Worm (Caenorhabditis elegans) whole organism, L2 larva: ENCODE data around the gene figl-1.

Experiments used
- C34F6.9 ChIP-seq: fragments of 150-350 bp; optimal IDR thresholded peaks from 2 replicates; lab custom pipeline; 2014; ENCODE audit warnings: missing biosample characterization, missing genetic modification characterization
- R02D3.7 ChIP-seq: fragments of 150-350 bp; optimal IDR thresholded peaks from 2 replicates; lab custom pipeline; 2014; ENCODE audit warnings: missing biosample characterization, missing genetic modification characterization
- ZK546.5 ChIP-seq: sonication (generic microtip); optimal IDR thresholded peaks from 2 replicates; lab custom pipeline; 2017; ENCODE audit warnings: missing biosample characterization, missing genetic modification characterization
- alr-1 ChIP-seq: fragments of 150-350 bp; optimal IDR thresholded peaks from 2 replicates; lab custom pipeline; 2014; ENCODE audit warnings: missing biosample characterization, missing genetic modification characterization
- aly-2 ChIP-seq: fragments of 150-350 bp; optimal IDR thresholded peaks from 2 replicates; lab custom pipeline; 2014; ENCODE audit warnings: missing biosample characterization, missing genetic modification characterization
- ama-1 ChIP-seq: fragments of 150-350 bp; optimal IDR thresholded peaks from 2 replicates; lab custom pipeline; 2018; ENCODE audit warnings: inconsistent platforms
- ceh-16 ChIP-seq: fragments of 150-350 bp; optimal IDR thresholded peaks from 2 replicates; lab custom pipeline; 2014; ENCODE audit warnings: missing biosample characterization, missing genetic modification characterization
- ceh-82 ChIP-seq: fragments of 150-350 bp; optimal IDR thresholded peaks from 2 replicates; lab custom pipeline; 2014; ENCODE audit warnings: missing biosample characterization, missing genetic modification characterization
- dmd-4 ChIP-seq: sonication (generic microtip); optimal IDR thresholded peaks from 2 replicates; lab custom pipeline; 2017; ENCODE audit warnings: missing biosample characterization, missing genetic modification characterization
- egl-27 ChIP-seq: sonication (generic microtip); optimal IDR thresholded peaks from 3 replicates; lab custom pipeline; 2017; ENCODE audit warnings: missing biosample characterization, missing genetic modification reagents, missing genetic modification characterization
- elt-1 ChIP-seq: fragments of 150-350 bp; optimal IDR thresholded peaks from 2 replicates; lab custom pipeline; 2014; ENCODE audit warnings: missing biosample characterization, missing genetic modification characterization
- fos-1 ChIP-seq: fragments of 150-350 bp; optimal IDR thresholded peaks from 2 replicates; lab custom pipeline; 2014; ENCODE audit warnings: missing biosample characterization, missing genetic modification characterization
- lin-11 ChIP-seq: fragments of 150-350 bp; sonication (generic microtip); optimal IDR thresholded peaks from 2 replicates; lab custom pipeline; 2014; ENCODE audit warnings: missing biosample characterization, missing genetic modification characterization, inconsistent platforms, mixed read lengths
- lsy-2 ChIP-seq, 2 experiments: fragments of 150-350 bp in 1 of 2; sonication (generic microtip) in 1 of 2; optimal IDR thresholded peaks; 2 replicates each; lab custom pipeline; 2014 to 2017; ENCODE audit warnings: missing biosample characterization in 2 of 2, missing genetic modification characterization in 2 of 2
- mab-5 ChIP-seq: fragments of 150-350 bp; optimal IDR thresholded peaks from 2 replicates; lab custom pipeline; 2014; ENCODE audit warnings: missing biosample characterization, missing genetic modification characterization
- nhr-10 ChIP-seq: sonication (generic microtip); optimal IDR thresholded peaks from 2 replicates; lab custom pipeline; 2017; ENCODE audit warnings: missing biosample characterization, missing genetic modification characterization
- nhr-11 ChIP-seq: fragments of 150-350 bp; optimal IDR thresholded peaks from 2 replicates; lab custom pipeline; 2014; ENCODE audit warnings: missing biosample characterization, missing genetic modification characterization
- nhr-12 ChIP-seq: fragments of 150-350 bp; optimal IDR thresholded peaks from 2 replicates; lab custom pipeline; 2014; ENCODE audit warnings: missing biosample characterization, missing genetic modification characterization
- nhr-129 ChIP-seq: fragments of 150-350 bp; optimal IDR thresholded peaks from 2 replicates; lab custom pipeline; 2014; ENCODE audit warnings: missing biosample characterization, missing genetic modification characterization
- nhr-21 ChIP-seq: fragments of 150-350 bp; optimal IDR thresholded peaks from 2 replicates; lab custom pipeline; 2014; ENCODE audit warnings: missing biosample characterization, missing genetic modification characterization
- nhr-23 ChIP-seq: fragments of 150-350 bp; optimal IDR thresholded peaks from 2 replicates; lab custom pipeline; 2014; ENCODE audit warnings: missing biosample characterization, missing genetic modification reagents, missing genetic modification characterization
- nhr-25 ChIP-seq: fragments of 150-350 bp; sonication (generic microtip); optimal IDR thresholded peaks from 3 replicates; lab custom pipeline; 2014; ENCODE audit warnings: missing biosample characterization, missing genetic modification characterization
- nhr-6 ChIP-seq: fragments of 150-350 bp; optimal IDR thresholded peaks from 2 replicates; lab custom pipeline; 2014; ENCODE audit warnings: missing biosample characterization, missing genetic modification characterization
- peb-1 ChIP-seq: fragments of 150-350 bp; optimal IDR thresholded peaks from 2 replicates; lab custom pipeline; 2014; ENCODE audit warnings: missing biosample characterization, missing genetic modification characterization
- sem-4 ChIP-seq: fragments of 150-350 bp; optimal IDR thresholded peaks from 2 replicates; lab custom pipeline; 2014; ENCODE audit warnings: missing biosample characterization, missing genetic modification reagents, missing genetic modification characterization
- skn-1 ChIP-seq: sonication (generic microtip); optimal IDR thresholded peaks from 2 replicates; lab custom pipeline; 2017; ENCODE audit warnings: missing biosample characterization, missing genetic modification characterization
- sma-3 ChIP-seq: sonication (generic microtip); optimal IDR thresholded peaks from 2 replicates; lab custom pipeline; 2016; ENCODE audit warnings: missing genetic modification reagents, missing genetic modification characterization, missing compliant biosample characterization
- sma-9 ChIP-seq, 2 experiments: fragments of 150-350 bp in 1 of 2; sonication (generic microtip) in 1 of 2; optimal IDR thresholded peaks; 2 replicates each; lab custom pipeline; 2014 to 2016; ENCODE audit warnings: missing genetic modification characterization in 2 of 2, mild to moderate bottlenecking in 1 of 2, missing biosample characterization in 1 of 2, missing compliant biosample characterization in 1 of 2, missing genetic modification reagents in 1 of 2, moderate library complexity in 1 of 2
- snpc-4 ChIP-seq: fragments of 150-350 bp; optimal IDR thresholded peaks from 2 replicates; lab custom pipeline; 2014; ENCODE audit warnings: missing biosample characterization, missing genetic modification characterization
- unc-39 ChIP-seq: fragments of 150-350 bp; optimal IDR thresholded peaks from 2 replicates; lab custom pipeline; 2014; ENCODE audit warnings: missing biosample characterization, missing genetic modification characterization
- unc-55 ChIP-seq: fragments of 150-350 bp; sonication (generic microtip); optimal IDR thresholded peaks from 3 replicates; lab custom pipeline; 2014; ENCODE audit warnings: missing biosample characterization, missing genetic modification reagents, missing genetic modification characterization
- unc-62 ChIP-seq: fragments of 150-350 bp; optimal IDR thresholded peaks from 2 replicates; lab custom pipeline; 2014; ENCODE audit warnings: missing biosample characterization, missing genetic modification reagents, missing genetic modification characterization
- zag-1 ChIP-seq: fragments of 150-350 bp; optimal IDR thresholded peaks from 2 replicates; lab custom pipeline; 2014; ENCODE audit warnings: missing biosample characterization, missing genetic modification characterization
- ztf-1 ChIP-seq: fragments of 200-800 bp; sonication (Bioruptor generic); conservative IDR thresholded peaks from 2 replicates; pipeline ENCODE4 v1.3.6; 2022; ENCODE audit warnings: missing genetic modification characterization, missing compliant biosample characterization
- ztf-11 ChIP-seq: sonication (generic microtip); optimal IDR thresholded peaks from 2 replicates; lab custom pipeline; 2017; ENCODE audit warnings: missing biosample characterization, missing genetic modification characterization

figl-1 gene

DNA sequence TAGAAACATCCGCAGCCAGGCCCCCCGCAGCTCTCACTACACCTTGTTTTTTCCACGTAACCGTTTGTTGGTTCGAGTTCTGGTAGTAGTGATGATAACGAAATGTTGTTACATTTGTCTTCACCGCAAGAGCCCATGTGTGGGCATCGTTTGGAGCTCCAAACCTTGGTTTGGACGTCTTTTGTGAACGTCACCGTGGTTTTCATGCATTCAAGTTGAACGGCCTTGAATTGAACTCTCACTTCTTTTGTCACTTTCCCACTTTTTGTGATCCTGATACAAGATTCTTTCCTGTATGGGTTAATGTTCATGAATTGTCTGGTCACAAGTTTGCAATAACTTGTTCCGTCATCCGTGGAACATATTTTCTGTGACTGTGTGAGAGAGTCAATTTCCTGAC, 42.0 kb downstream of the figl-1 start:
- TF ChIP-seq sma-3 (GFP tag; lab: Kevin White, UChicago) (no peak), nhr-25 (no peak), R02D3.7 (tag; lab: Kevin White, UChicago) (no peak), ZK546.5 (tag; lab: Kevin White, UChicago) (no peak), aly-2 (tag; lab: Kevin White, UChicago) (no peak), nhr-11 (tag; lab: Kevin White, UChicago) (no peak), dmd-4 (tag; lab: Kevin White, UChicago) (no peak), nhr-6 (no peak), fos-1 (tag; lab: Kevin White, UChicago) (no peak), alr-1 (tag; lab: Kevin White, UChicago) (no peak), unc-55 (GFP tag; lab: Kevin White, UChicago) (no peak), lsy-2 (tag; optimal IDR thresholded peaks at IDR 0.05; lab: Kevin White, UChicago) (no peak), lin-11 (no peak), elt-1 (tag; lab: Kevin White, UChicago) (no peak), snpc-4 (tag; lab: Kevin White, UChicago) (no peak), C34F6.9 (tag; lab: Kevin White, UChicago) (no peak), mab-5 (no peak), zag-1 (tag; lab: Kevin White, UChicago) (no peak), ztf-1 (no peak), unc-62 (GFP tag; lab: Kevin White, UChicago) (no peak)

DNA sequence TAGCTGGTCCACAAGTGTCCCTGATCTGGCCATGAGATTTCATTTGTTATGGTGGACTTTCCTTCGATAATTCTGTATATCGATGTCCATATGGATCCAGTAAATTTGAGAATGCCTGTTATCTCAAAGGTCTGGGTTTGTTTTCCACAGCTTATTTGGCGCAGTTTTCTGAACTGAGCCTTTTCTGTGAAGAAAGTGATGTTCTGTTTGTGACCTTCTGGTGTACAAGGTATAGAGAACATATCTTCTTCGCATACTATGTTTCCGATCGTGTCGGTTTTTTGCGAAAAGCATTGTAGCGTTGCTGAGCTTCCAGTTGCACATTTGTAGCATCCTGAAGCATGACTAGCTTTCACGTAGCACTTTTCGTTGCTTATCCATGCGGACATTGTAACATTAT, 43.0 kb downstream of the figl-1 start:
- no peak for TF ChIP-seq ztf-1
- TF ChIP-seq sma-3 (GFP tag; lab: Kevin White, UChicago), result no peak

- TF ChIP-seq sma-3 (GFP tag; lab: Kevin White, UChicago) (no peak), nhr-21 (tag; lab: Kevin White, UChicago) (no peak), nhr-129 (tag; lab: Kevin White, UChicago) (no peak), peb-1 (no peak), ama-1 (no peak), ceh-82 (tag; lab: Kevin White, UChicago) (no peak), snpc-4 (tag; lab: Kevin White, UChicago) (no peak), nhr-12 (tag; lab: Kevin White, UChicago) (no peak), nhr-23 (tag; lab: Kevin White, UChicago) (no peak), ztf-1 (no peak), dmd-4 (tag; lab: Kevin White, UChicago) (no peak), unc-39 (tag; lab: Kevin White, UChicago) (no peak), ztf-11 (tag; lab: Kevin White, UChicago) (no peak), nhr-10 (tag; lab: Kevin White, UChicago) (no peak), egl-27 (tag; lab: Kevin White, UChicago) (no peak)
Measured at ce11 chrV:4299741-4300140, 46.1 kb downstream of the figl-1 start, which contains the start of gene ZC132.3. TSS of gene ZC132.3 (minus strand) at chrV:4299841.

ce11 chrV:4298579-4298978, 47.2 kb downstream of the figl-1 start, which contains the start of gene ZC132.11:
TSS of gene ZC132.11 (minus strand) at chrV:4298679.
- TF ChIP-seq skn-1, result no peak
- TF ChIP-seq sem-4 (tag; lab: Kevin White, UChicago), result no peak

ce11 chrV:4295920-4296319, 49.9 kb downstream of the figl-1 start, which contains the start of gene F47D2.11:
TSS of gene F47D2.11 (minus strand) at chrV:4296020.
- TF ChIP-seq sma-9 (GFP tag; optimal IDR thresholded peaks at IDR 0.05; lab: Kevin White, UChicago) (no peak), sma-9 (tag; optimal IDR thresholded peaks at IDR 0.05; lab: Kevin White, UChicago) (no peak), ceh-16 (no peak), skn-1 (no peak), peb-1 (no peak), nhr-21 (tag; lab: Kevin White, UChicago) (no peak), nhr-25 (no peak), nhr-23 (tag; lab: Kevin White, UChicago) (no peak)
